Fruit fly (Drosophila melanogaster) whole organism, embryonic: Measurements from ENCODE around the gene CG7550.

ENCODE experiments used
- Atf-2 ChIP-seq: fragments of 200-800 bp; sonication (Bioruptor generic); optimal IDR thresholded peaks from 2 replicates; lab custom pipeline; 2016; ENCODE audit warnings: missing biosample characterization, missing genetic modification characterization
- Blimp-1 ChIP-seq: fragments of 200-800 bp; sonication (Bioruptor generic); optimal IDR thresholded peaks from 3 replicates; lab custom pipeline; 2018; ENCODE audit warnings: missing biosample characterization, missing genetic modification characterization, mild to moderate bottlenecking, moderate library complexity, missing genetic modification reagents
- CG10431 ChIP-seq: fragments of 200-800 bp; sonication (Bioruptor generic); optimal IDR thresholded peaks from 3 replicates; lab custom pipeline; 2018; ENCODE audit warnings: missing biosample characterization, mild to moderate bottlenecking, missing genetic modification characterization
- CG14667 ChIP-seq: fragments of 200-800 bp; sonication (Bioruptor generic); IDR thresholded peaks from 2 replicates; pipeline ENCODE4 v1.3.6; 2022; ENCODE audit warnings: missing biosample characterization, missing genetic modification characterization
- CG15269 ChIP-seq: fragments of 200-800 bp; sonication (Bioruptor generic); optimal IDR thresholded peaks from 2 replicates; lab custom pipeline; 2018; ENCODE audit warnings: missing biosample characterization, mild to moderate bottlenecking, missing genetic modification characterization, moderate library complexity
- CG1602 ChIP-seq: fragments of 200-800 bp; sonication (Bioruptor generic); optimal IDR thresholded peaks from 3 replicates; lab custom pipeline; 2016; ENCODE audit warnings: missing biosample characterization, missing genetic modification characterization
- CG2199 ChIP-seq: fragments of 200-800 bp; sonication (Bioruptor generic); IDR thresholded peaks from 3 replicates; pipeline ENCODE4 v1.3.6; 2022; ENCODE audit warnings: missing biosample characterization, missing genetic modification characterization
- CG30403 ChIP-seq: fragments of 200-800 bp; sonication (Bioruptor generic); optimal IDR thresholded peaks from 3 replicates; lab custom pipeline; 2016; ENCODE audit warnings: missing biosample characterization, missing genetic modification characterization
- CG31365 ChIP-seq: fragments of 200-800 bp; sonication (Bioruptor generic); optimal IDR thresholded peaks from 2 replicates; lab custom pipeline; 2018; ENCODE audit warnings: missing biosample characterization, mild to moderate bottlenecking, missing genetic modification characterization
- CG31388 ChIP-seq: fragments of 200-800 bp; sonication (Bioruptor generic); optimal IDR thresholded peaks from 2 replicates; lab custom pipeline; 2016; ENCODE audit warnings: missing biosample characterization, missing genetic modification characterization
- CG31441 ChIP-seq: fragments of 200-800 bp; sonication (Bioruptor generic); IDR thresholded peaks from 2 replicates; pipeline ENCODE4 v1.3.6; 2022; ENCODE audit warnings: missing biosample characterization, missing genetic modification characterization
- CG4730 ChIP-seq: fragments of 200-800 bp; sonication (Bioruptor generic); IDR thresholded peaks from 2 replicates; pipeline ENCODE4 v1.3.6; 2022; ENCODE audit warnings: missing biosample characterization, missing genetic modification characterization
- CG4820 ChIP-seq: fragments of 200-800 bp; sonication (Bioruptor generic); optimal IDR thresholded peaks from 3 replicates; lab custom pipeline; 2016; ENCODE audit warnings: missing biosample characterization, missing genetic modification characterization
- CG6765 ChIP-seq: fragments of 200-800 bp; sonication (Bioruptor generic); optimal IDR thresholded peaks from 3 replicates; lab custom pipeline; 2017; ENCODE audit warnings: missing biosample characterization, mild to moderate bottlenecking, missing genetic modification characterization
- CG7556 ChIP-seq: fragments of 200-800 bp; sonication (Bioruptor generic); optimal IDR thresholded peaks from 2 replicates; lab custom pipeline; 2017; ENCODE audit warnings: missing biosample characterization, mild to moderate bottlenecking, missing genetic modification characterization
- CG7839 ChIP-seq: fragments of 200-800 bp; sonication (Bioruptor generic); optimal IDR thresholded peaks from 3 replicates; lab custom pipeline; 2018; ENCODE audit warnings: missing biosample characterization, mild to moderate bottlenecking, missing genetic modification characterization, moderate library complexity
- CG8944 ChIP-seq: fragments of 200-800 bp; sonication (Bioruptor generic); optimal IDR thresholded peaks from 3 replicates; lab custom pipeline; 2016; ENCODE audit warnings: missing biosample characterization, missing genetic modification characterization
- CG9609 ChIP-seq: fragments of 200-800 bp; sonication (Bioruptor generic); optimal IDR thresholded peaks from 3 replicates; lab custom pipeline; 2016; ENCODE audit warnings: missing biosample characterization, missing genetic modification characterization
- D ChIP-seq, 2 experiments: fragments of 200-800 bp in 1 of 2; fragments of >200 bp in 1 of 2; sonication (Bioruptor generic) in 1 of 2; optimal IDR thresholded peaks; 2 replicates in 1 of 2; 3 replicates in 1 of 2; lab custom pipeline; 2017; ENCODE audit warnings: mild to moderate bottlenecking in 1 of 2, missing biosample characterization in 1 of 2, missing genetic modification characterization in 1 of 2, missing genetic modification reagents in 1 of 2
- D19A ChIP-seq: fragments of 200-800 bp; optimal IDR thresholded peaks from 3 replicates; lab custom pipeline; 2019; ENCODE audit warnings: missing biosample characterization, mild to moderate bottlenecking, missing genetic modification characterization, moderate library complexity
- Doc3 ChIP-seq: fragments of 200-800 bp; sonication (Bioruptor generic); IDR thresholded peaks from 3 replicates; pipeline ENCODE4 v1.3.6; 2022; ENCODE audit warnings: missing biosample characterization, missing genetic modification characterization; ENCODE audit not compliant: partially characterized antibody
- Fer3 ChIP-seq: fragments of 200-800 bp; sonication (Bioruptor generic); optimal IDR thresholded peaks from 2 replicates; lab custom pipeline; 2018; ENCODE audit warnings: missing biosample characterization, mild to moderate bottlenecking, missing genetic modification characterization, moderate library complexity
- Hey ChIP-seq: fragments of 200-800 bp; sonication (Bioruptor generic); optimal IDR thresholded peaks from 3 replicates; lab custom pipeline; 2018; ENCODE audit warnings: missing biosample characterization, mild to moderate bottlenecking, missing genetic modification characterization
- HmgD ChIP-seq: fragments of 200-800 bp; sonication (Bioruptor generic); optimal IDR thresholded peaks from 3 replicates; lab custom pipeline; 2016; ENCODE audit warnings: missing biosample characterization, missing genetic modification characterization
- Hr78 ChIP-seq, 2 experiments: fragments of 200-800 bp in 1 of 2; fragments of >200 bp in 1 of 2; sonication (Bioruptor generic) in 1 of 2; optimal IDR thresholded peaks; 2 replicates each; lab custom pipeline; 2017 to 2019; ENCODE audit warnings: missing biosample characterization in 2 of 2, missing genetic modification characterization in 2 of 2, mild to moderate bottlenecking in 1 of 2, moderate library complexity in 1 of 2
- Neu2 ChIP-seq: fragments of 200-800 bp; sonication (Bioruptor generic); optimal IDR thresholded peaks from 3 replicates; lab custom pipeline; 2016; ENCODE audit warnings: missing biosample characterization, missing genetic modification characterization, borderline replicate concordance
- Nf-YB ChIP-seq: fragments of 200-800 bp; sonication (Bioruptor generic); optimal IDR thresholded peaks from 3 replicates; lab custom pipeline; 2019; ENCODE audit warnings: missing biosample characterization, mild to moderate bottlenecking, missing genetic modification characterization, moderate library complexity
- Ptx1 ChIP-seq: fragments of 200-800 bp; sonication (Bioruptor generic); IDR thresholded peaks from 2 replicates; pipeline ENCODE4 v1.3.6; 2022; ENCODE audit warnings: missing biosample characterization, missing genetic modification characterization
- ac ChIP-seq: fragments of 200-800 bp; sonication (Bioruptor generic); optimal IDR thresholded peaks from 3 replicates; lab custom pipeline; 2017; ENCODE audit warnings: missing biosample characterization, mild to moderate bottlenecking, missing genetic modification characterization
- amos ChIP-seq: fragments of 200-800 bp; sonication (Bioruptor generic); IDR thresholded peaks from 2 replicates; pipeline ENCODE4 v1.3.6; 2022; ENCODE audit warnings: missing biosample characterization, missing genetic modification characterization; ENCODE audit not compliant: partially characterized antibody
- ara ChIP-seq: fragments of 200-800 bp; sonication (Bioruptor generic); IDR thresholded peaks from 2 replicates; pipeline ENCODE4 v1.3.6; 2022; ENCODE audit warnings: missing biosample characterization, missing genetic modification characterization
- ato ChIP-seq: fragments of 200-800 bp; sonication (Bioruptor generic); IDR thresholded peaks from 2 replicates; pipeline ENCODE4 v1.3.6; 2022; ENCODE audit warnings: missing biosample characterization, missing genetic modification characterization; ENCODE audit not compliant: partially characterized antibody
- bab2 ChIP-seq: fragments of 200-800 bp; sonication (Bioruptor generic); optimal IDR thresholded peaks from 2 replicates; lab custom pipeline; 2016; ENCODE audit warnings: missing biosample characterization, missing genetic modification characterization
- cad ChIP-seq: fragments of >200 bp; optimal IDR thresholded peaks from 2 replicates; lab custom pipeline; 2017; ENCODE audit warnings: missing biosample characterization, missing genetic modification characterization
- cas ChIP-seq: fragments of 200-800 bp; sonication (Bioruptor generic); IDR thresholded peaks from 2 replicates; pipeline ENCODE4 v1.3.6; 2022; ENCODE audit warnings: missing biosample characterization, missing genetic modification characterization
- chinmo ChIP-seq: fragments of 200-800 bp; sonication (Bioruptor generic); IDR thresholded peaks from 4 replicates; pipeline ENCODE4 v1.3.6; 2022; ENCODE audit warnings: missing biosample characterization, missing genetic modification characterization; ENCODE audit not compliant: partially characterized antibody
- ci ChIP-seq: fragments of 200-800 bp; sonication (Bioruptor generic); IDR thresholded peaks from 3 replicates; pipeline ENCODE4 v1.3.6; 2022; ENCODE audit warnings: missing biosample characterization, missing genetic modification characterization
- dysf ChIP-seq: fragments of 200-800 bp; sonication (Bioruptor generic); IDR thresholded peaks from 3 replicates; pipeline ENCODE4 v1.3.6; 2022; ENCODE audit warnings: missing biosample characterization, missing genetic modification characterization
- h ChIP-seq: fragments of >200 bp; optimal IDR thresholded peaks from 2 replicates; lab custom pipeline; 2017
- lbe ChIP-seq: fragments of 200-800 bp; sonication (Bioruptor generic); optimal IDR thresholded peaks from 2 replicates; lab custom pipeline; 2016; ENCODE audit warnings: missing biosample characterization, mild to moderate bottlenecking, missing genetic modification characterization
- oc ChIP-seq: fragments of 200-800 bp; sonication (Bioruptor generic); optimal IDR thresholded peaks from 2 replicates; lab custom pipeline; 2018; ENCODE audit warnings: missing biosample characterization, mild to moderate bottlenecking, missing genetic modification characterization, moderate library complexity
- run ChIP-seq: fragments of 200-800 bp; sonication (Bioruptor generic); optimal IDR thresholded peaks from 3 replicates; lab custom pipeline; 2018; ENCODE audit warnings: missing biosample characterization, mild to moderate bottlenecking, missing genetic modification characterization
- salm ChIP-seq: fragments of 200-800 bp; sonication (Bioruptor generic); optimal IDR thresholded peaks from 2 replicates; lab custom pipeline; 2018; ENCODE audit warnings: missing biosample characterization, mild to moderate bottlenecking, missing genetic modification characterization
- slbo ChIP-seq: fragments of 200-800 bp; sonication (Bioruptor generic); IDR thresholded peaks from 2 replicates; pipeline ENCODE4 v1.3.6; 2022; ENCODE audit warnings: missing biosample characterization, missing genetic modification characterization
- sna ChIP-seq: fragments of 200-800 bp; sonication (Bioruptor generic); IDR thresholded peaks from 2 replicates; pipeline ENCODE4 v1.3.6; 2022; ENCODE audit warnings: missing biosample characterization, missing genetic modification characterization; ENCODE audit not compliant: partially characterized antibody
- so ChIP-seq: fragments of 200-800 bp; sonication (Bioruptor generic); IDR thresholded peaks from 3 replicates; pipeline ENCODE4 v1.3.6; 2022; ENCODE audit warnings: missing biosample characterization, missing genetic modification characterization
- tll ChIP-seq, 2 experiments: fragments of 200-800 bp in 1 of 2; fragments of >200 bp in 1 of 2; sonication (Bioruptor generic) in 1 of 2; optimal IDR thresholded peaks; 2 replicates each; lab custom pipeline; 2017 to 2019; ENCODE audit warnings: missing biosample characterization in 2 of 2, missing genetic modification characterization in 2 of 2, mild to moderate bottlenecking in 1 of 2, moderate library complexity in 1 of 2
- wdn ChIP-seq: fragments of 200-800 bp; sonication (Bioruptor generic); IDR thresholded peaks from 2 replicates; pipeline ENCODE4 v1.3.6; 2022; ENCODE audit warnings: missing biosample characterization, missing genetic modification characterization
- zen ChIP-seq: fragments of 200-800 bp; sonication (Bioruptor generic); optimal IDR thresholded peaks from 3 replicates; lab custom pipeline; 2018; ENCODE audit warnings: missing biosample characterization, mild to moderate bottlenecking, missing genetic modification characterization, moderate library complexity
- zfh1 ChIP-seq: fragments of 200-800 bp; sonication (Bioruptor generic); IDR thresholded peaks from 3 replicates; pipeline ENCODE4 v1.3.6; 2022; ENCODE audit warnings: missing biosample characterization, missing genetic modification characterization
- zfh2 ChIP-seq: fragments of 200-800 bp; sonication (Bioruptor generic); optimal IDR thresholded peaks from 2 replicates; lab custom pipeline; 2016; ENCODE audit warnings: missing biosample characterization, missing genetic modification characterization

The CG7550 gene

DNA sequence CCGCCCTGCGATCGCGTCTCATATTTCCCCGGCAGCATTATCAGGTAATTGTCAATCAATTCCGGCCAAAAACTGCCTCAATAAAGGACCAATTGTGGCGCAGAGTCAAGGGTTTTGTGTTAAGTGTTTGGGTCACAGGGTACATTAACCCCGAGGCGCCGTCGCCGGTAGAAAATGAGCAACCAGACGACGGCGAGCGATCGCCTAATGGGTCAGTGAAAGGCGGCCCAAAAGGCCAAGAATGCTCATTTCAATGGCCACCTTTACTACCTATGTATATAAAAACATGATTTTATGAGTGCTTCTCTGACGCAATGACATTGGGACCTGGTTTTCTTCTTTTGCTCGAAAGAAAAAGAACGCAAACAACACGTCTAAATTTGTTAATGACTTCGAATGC, 44.7 kb downstream of the CG7550 start (continued):
- no peak for TF ChIP-seq Ptx1 (GFP tag; lab: Robert Waterston, UW)
- TF ChIP-seq cad (GFP tag; lab: Kevin White, UChicago), result peak; percentile 51
- no peak for TF ChIP-seq wdn
- TF ChIP-seq CG31441 (GFP tag; lab: Robert Waterston, UW), result no peak
- no peak for TF ChIP-seq CG8944 (GFP tag; lab: Kevin White, UChicago)
- no peak for TF ChIP-seq cas (GFP tag; lab: Robert Waterston, UW)
- no peak for TF ChIP-seq oc
- no peak for TF ChIP-seq ac
- TF ChIP-seq zfh2 (GFP tag; lab: Kevin White, UChicago), result no peak
- no peak for TF ChIP-seq CG7556 (GFP tag; lab: Kevin White, UChicago)
- no peak for TF ChIP-seq amos (GFP tag; lab: Robert Waterston, UW)
- no peak for TF ChIP-seq HmgD (GFP tag; lab: Kevin White, UChicago)
- no peak for TF ChIP-seq CG1602 (GFP tag; lab: Kevin White, UChicago)
- TF ChIP-seq Doc3 (GFP tag; lab: Robert Waterston, UW), result no peak
- no peak for TF ChIP-seq CG10431 (GFP tag; lab: Kevin White, UChicago)
- TF ChIP-seq ato (GFP tag; lab: Robert Waterston, UW), result no peak
- no peak for TF ChIP-seq Hey (tag; lab: Kevin White, UChicago)
- TF ChIP-seq CG15269 (tag; lab: Kevin White, UChicago), result no peak
- TF ChIP-seq chinmo (GFP tag; lab: Robert Waterston, UW), result 0 out of 4 replicates have a peak, but pooled peaks have one; percentile 18
- TF ChIP-seq CG31365 (tag; lab: Kevin White, UChicago), result no peak
- TF ChIP-seq CG14667 (GFP tag; lab: Robert Waterston, UW), result no peak
- TF ChIP-seq CG4820 (GFP tag; lab: Kevin White, UChicago), result no peak
- TF ChIP-seq CG6765 (GFP tag; lab: Kevin White, UChicago), result no peak
- no peak for TF ChIP-seq CG31388
- TF ChIP-seq run (tag; lab: Kevin White, UChicago), result no peak
- no peak for TF ChIP-seq dysf (GFP tag; lab: Robert Waterston, UW)
- no peak for TF ChIP-seq CG7839
- TF ChIP-seq Blimp-1 (GFP tag; lab: Kevin White, UChicago), result peak; percentile 1
- TF ChIP-seq salm (tag; lab: Kevin White, UChicago), result no peak
- TF ChIP-seq D19A (tag; lab: Kevin White, UChicago), result no peak
- TF ChIP-seq sna (GFP tag; lab: Robert Waterston, UW), result no peak
- no peak for TF ChIP-seq h (lab: Kevin White, UChicago)
- TF ChIP-seq zen (tag; lab: Kevin White, UChicago), result peak; percentile 86
- TF ChIP-seq CG4730 (GFP tag; lab: Robert Waterston, UW), result no peak
- TF ChIP-seq CG9609 (GFP tag; lab: Kevin White, UChicago), result no peak
- no peak for TF ChIP-seq Neu2 (GFP tag; lab: Kevin White, UChicago)
- no peak for TF ChIP-seq zfh1 (GFP tag; lab: Robert Waterston, UW)
- no peak for TF ChIP-seq Nf-YB (GFP tag; lab: Kevin White, UChicago)
- peak in 1 of 2 experiments; percentile 69 for TF ChIP-seq tll (GFP tag; optimal IDR thresholded peaks at IDR 0.05; lab: Kevin White, UChicago)
- TF ChIP-seq Hr78 (GFP tag; optimal IDR thresholded peaks at IDR 0.05; lab: Kevin White, UChicago), result peak in 1 of 2 experiments; percentile 31
- no peak for TF ChIP-seq lbe
- TF ChIP-seq CG2199 (GFP tag; lab: Robert Waterston, UW), result 0 out of 3 replicates have a peak, but pooled peaks have one; percentile 51
- TF ChIP-seq Fer3 (tag; lab: Kevin White, UChicago), result no peak
- TF ChIP-seq ara, result 0 out of 2 replicates have a peak, but pooled peaks have one; percentile 12
- no peak for TF ChIP-seq so (GFP tag; lab: Robert Waterston, UW)
- TF ChIP-seq bab2, result no peak
- TF ChIP-seq D (optimal IDR thresholded peaks at IDR 0.05; lab: Kevin White, UChicago), result peak; percentile 16
- no peak for TF ChIP-seq D (GFP tag; optimal IDR thresholded peaks at IDR 0.05; lab: Kevin White, UChicago)
- no peak for TF ChIP-seq Atf-2 (GFP tag; lab: Kevin White, UChicago)
- no peak for TF ChIP-seq ci
- no peak for TF ChIP-seq CG30403
- TF ChIP-seq slbo (GFP tag; lab: Robert Waterston, UW), result no peak
